Fruit fly (Drosophila melanogaster) whole organism, embryonic: ENCODE results near the gene CG32554.
A peak's percentile ranks its signal among the peaks of the same experiment; 100 is the strongest.

Experiments
- Antp ChIP-seq: fragments of 200-800 bp; sonication (Bioruptor generic); optimal IDR thresholded peaks from 3 replicates; lab custom pipeline; 2016; ENCODE audit warnings: missing biosample characterization, missing genetic modification characterization
- Awh ChIP-seq: fragments of 200-800 bp; sonication (Bioruptor generic); IDR thresholded peaks from 2 replicates; pipeline ENCODE4, ENCODE4 v1.3.6; 2022; ENCODE audit warnings: missing biosample characterization, missing genetic modification characterization
- CG10462 ChIP-seq: fragments of 200-800 bp; sonication (Bioruptor generic); optimal IDR thresholded peaks from 2 replicates; lab custom pipeline; 2016; ENCODE audit warnings: missing biosample characterization, missing genetic modification characterization
- CG11504 ChIP-seq: fragments of 200-800 bp; sonication (Bioruptor generic); optimal IDR thresholded peaks from 3 replicates; lab custom pipeline; 2019; ENCODE audit warnings: missing biosample characterization, mild to moderate bottlenecking, missing genetic modification characterization, moderate library complexity
- CG12219 ChIP-seq: fragments of 200-800 bp; sonication (Bioruptor generic); optimal IDR thresholded peaks from 3 replicates; lab custom pipeline; 2018; ENCODE audit warnings: missing biosample characterization, mild to moderate bottlenecking, missing genetic modification characterization
- CG12236 ChIP-seq: fragments of 200-800 bp; sonication (Bioruptor generic); optimal IDR thresholded peaks from 2 replicates; lab custom pipeline; 2016; ENCODE audit warnings: missing biosample characterization, missing genetic modification characterization
- CG1529 ChIP-seq: fragments of 200-800 bp; sonication (Bioruptor generic); optimal IDR thresholded peaks from 3 replicates; lab custom pipeline; 2018; ENCODE audit warnings: missing biosample characterization, missing genetic modification characterization
- CG1647 ChIP-seq: fragments of 200-800 bp; sonication (Bioruptor generic); optimal IDR thresholded peaks from 3 replicates; lab custom pipeline; 2016; ENCODE audit warnings: missing biosample characterization, missing genetic modification characterization
- CG17568 ChIP-seq: fragments of 200-800 bp; sonication (Bioruptor generic); optimal IDR thresholded peaks from 2 replicates; lab custom pipeline; 2018; ENCODE audit warnings: missing biosample characterization, mild to moderate bottlenecking, missing genetic modification characterization, moderate library complexity
- CG2199 ChIP-seq: fragments of 200-800 bp; sonication (Bioruptor generic); IDR thresholded peaks from 3 replicates; pipeline ENCODE4 v1.3.6; 2022; ENCODE audit warnings: missing biosample characterization, missing genetic modification characterization
- CG2889 ChIP-seq: fragments of 200-800 bp; sonication (Bioruptor generic); IDR thresholded peaks from 3 replicates; pipeline ENCODE4 v1.3.6; 2022; ENCODE audit warnings: missing biosample characterization, missing genetic modification characterization
- CG31365 ChIP-seq: fragments of 200-800 bp; sonication (Bioruptor generic); optimal IDR thresholded peaks from 2 replicates; lab custom pipeline; 2018; ENCODE audit warnings: missing biosample characterization, mild to moderate bottlenecking, missing genetic modification characterization
- CG42726 ChIP-seq: fragments of 200-800 bp; sonication (Bioruptor generic); IDR thresholded peaks from 2 replicates; pipeline ENCODE4 v1.3.6; 2022; ENCODE audit warnings: missing biosample characterization, missing genetic modification characterization; ENCODE audit not compliant: partially characterized antibody
- CG4282 ChIP-seq: fragments of 200-800 bp; sonication (Bioruptor generic); optimal IDR thresholded peaks from 2 replicates; lab custom pipeline; 2016; ENCODE audit warnings: missing biosample characterization, missing genetic modification characterization
- CG4360 ChIP-seq: fragments of 200-800 bp; sonication (Bioruptor generic); IDR thresholded peaks from 2 replicates; pipeline ENCODE4 v1.3.6; 2022; ENCODE audit warnings: missing biosample characterization, missing genetic modification characterization
- CG6654 ChIP-seq: fragments of 200-800 bp; sonication (Bioruptor generic); optimal IDR thresholded peaks from 2 replicates; lab custom pipeline; 2017; ENCODE audit warnings: missing biosample characterization, mild to moderate bottlenecking, missing genetic modification characterization
- CG7372 ChIP-seq: fragments of 200-800 bp; sonication (Bioruptor generic); IDR thresholded peaks from 2 replicates; pipeline ENCODE4 v1.3.6; 2022; ENCODE audit warnings: missing biosample characterization, missing genetic modification characterization
- CG7963 ChIP-seq: fragments of 200-800 bp; sonication (Bioruptor generic); IDR thresholded peaks from 3 replicates; pipeline ENCODE4 v1.3.6; 2022; ENCODE audit warnings: missing biosample characterization, missing genetic modification characterization; ENCODE audit not compliant: partially characterized antibody
- CG8944 ChIP-seq: fragments of 200-800 bp; sonication (Bioruptor generic); optimal IDR thresholded peaks from 3 replicates; lab custom pipeline; 2016; ENCODE audit warnings: missing biosample characterization, missing genetic modification characterization
- CG9817 ChIP-seq: fragments of 200-800 bp; sonication (Bioruptor generic); optimal IDR thresholded peaks from 2 replicates; lab custom pipeline; 2018; ENCODE audit warnings: missing biosample characterization, mild to moderate bottlenecking, missing genetic modification characterization, moderate library complexity
- CG9876 ChIP-seq: fragments of 200-800 bp; sonication (Bioruptor generic); optimal IDR thresholded peaks from 2 replicates; lab custom pipeline; 2016; ENCODE audit warnings: missing biosample characterization, missing genetic modification characterization
- Dp ChIP-seq: fragments of 200-800 bp; sonication (Bioruptor generic); optimal IDR thresholded peaks from 2 replicates; lab custom pipeline; 2018; ENCODE audit warnings: missing biosample characterization, mild to moderate bottlenecking, missing genetic modification characterization, moderate library complexity
- Gsc ChIP-seq: fragments of 200-800 bp; sonication (Bioruptor generic); IDR thresholded peaks from 2 replicates; pipeline ENCODE4 v1.3.6; 2022; ENCODE audit warnings: missing biosample characterization, missing genetic modification characterization
- NC2α ChIP-seq: fragments of 200-800 bp; sonication (Bioruptor generic); optimal IDR thresholded peaks from 2 replicates; lab custom pipeline; 2016; ENCODE audit warnings: missing biosample characterization, missing genetic modification characterization
- NK7.1 ChIP-seq: fragments of 200-800 bp; sonication (Bioruptor generic); optimal IDR thresholded peaks from 3 replicates; lab custom pipeline; 2016; ENCODE audit warnings: missing biosample characterization, missing genetic modification characterization
- NfI ChIP-seq: fragments of 200-800 bp; sonication (Bioruptor generic); optimal IDR thresholded peaks from 3 replicates; lab custom pipeline; 2018; ENCODE audit warnings: missing biosample characterization, mild to moderate bottlenecking, missing genetic modification characterization, moderate library complexity
- Spps ChIP-seq: fragments of 200-800 bp; sonication (Bioruptor generic); optimal IDR thresholded peaks from 2 replicates; lab custom pipeline; 2018; ENCODE audit warnings: missing biosample characterization, mild to moderate bottlenecking, missing genetic modification characterization
- YL-1 ChIP-seq: fragments of 200-800 bp; sonication (Bioruptor generic); optimal IDR thresholded peaks from 3 replicates; lab custom pipeline; 2017; ENCODE audit warnings: missing biosample characterization, mild to moderate bottlenecking, missing genetic modification characterization
- btn ChIP-seq: fragments of 200-800 bp; sonication (Bioruptor generic); optimal IDR thresholded peaks from 2 replicates; lab custom pipeline; 2016; ENCODE audit warnings: missing biosample characterization, missing genetic modification characterization
- cad ChIP-seq: fragments of >200 bp; optimal IDR thresholded peaks from 2 replicates; lab custom pipeline; 2017; ENCODE audit warnings: missing biosample characterization, missing genetic modification characterization
- croc ChIP-seq: fragments of 200-800 bp; sonication (Bioruptor generic); conservative IDR thresholded peaks from 3 replicates; pipeline ENCODE4 v1.3.6; 2022; ENCODE audit warnings: missing biosample characterization, missing genetic modification characterization
- ems ChIP-seq: fragments of 200-800 bp; sonication (Bioruptor generic); optimal IDR thresholded peaks from 3 replicates; lab custom pipeline; 2016; ENCODE audit warnings: missing biosample characterization, missing genetic modification characterization
- en ChIP-seq: fragments of 200-800 bp; sonication (Bioruptor generic); optimal IDR thresholded peaks from 2 replicates; lab custom pipeline; 2016; ENCODE audit warnings: missing biosample characterization, missing genetic modification characterization
- fd96Cb ChIP-seq: fragments of 200-800 bp; sonication (Bioruptor generic); optimal IDR thresholded peaks from 2 replicates; lab custom pipeline; 2018; ENCODE audit warnings: missing biosample characterization, mild to moderate bottlenecking, missing genetic modification characterization, moderate library complexity
- grau ChIP-seq: fragments of 200-800 bp; optimal IDR thresholded peaks from 3 replicates; lab custom pipeline; 2019; ENCODE audit warnings: missing biosample characterization, mild to moderate bottlenecking, missing genetic modification characterization, moderate library complexity
- grn ChIP-seq: fragments of 200-800 bp; sonication (Bioruptor generic); optimal IDR thresholded peaks from 3 replicates; lab custom pipeline; 2017; ENCODE audit warnings: missing biosample characterization, missing genetic modification characterization
- ham ChIP-seq: fragments of 200-800 bp; sonication (Bioruptor generic); IDR thresholded peaks from 2 replicates; pipeline ENCODE4 v1.3.6; 2022; ENCODE audit warnings: missing biosample characterization, missing genetic modification characterization
- her ChIP-seq: fragments of 200-800 bp; sonication (Bioruptor generic); optimal IDR thresholded peaks from 2 replicates; lab custom pipeline; 2016; ENCODE audit warnings: missing biosample characterization, missing genetic modification characterization
- klu ChIP-seq: fragments of 200-800 bp; sonication (Bioruptor generic); IDR thresholded peaks from 2 replicates; pipeline ENCODE4 v1.3.6; 2022; ENCODE audit warnings: missing biosample characterization, missing genetic modification characterization
- lab ChIP-seq: fragments of 200-800 bp; sonication (Bioruptor generic); optimal IDR thresholded peaks from 3 replicates; lab custom pipeline; 2017; ENCODE audit warnings: missing biosample characterization, missing genetic modification characterization, mild to moderate bottlenecking, moderate library complexity, missing genetic modification reagents
- oc ChIP-seq: fragments of 200-800 bp; sonication (Bioruptor generic); optimal IDR thresholded peaks from 2 replicates; lab custom pipeline; 2018; ENCODE audit warnings: missing biosample characterization, mild to moderate bottlenecking, missing genetic modification characterization, moderate library complexity
- pan ChIP-seq, 4 experiments: fragments of >200 bp in 3 of 4; fragments of 200-800 bp in 1 of 4; sonication (Bioruptor generic) in 1 of 4; optimal IDR thresholded peaks in 3 of 4; IDR thresholded peaks in 1 of 4; 2 replicates each; pipeline versions ENCODE4 v1.3.6 to Lab custom; 2017 to 2022; ENCODE audit warnings: missing biosample characterization in 2 of 4, missing genetic modification characterization in 2 of 4, mixed read lengths in 1 of 4
- sens-2 ChIP-seq: fragments of 200-800 bp; sonication (Bioruptor generic); IDR thresholded peaks from 2 replicates; pipeline ENCODE4 v1.3.6; 2022; ENCODE audit warnings: missing biosample characterization, missing genetic modification characterization
- sim ChIP-seq: fragments of 200-800 bp; sonication (Bioruptor generic); IDR thresholded peaks from 2 replicates; pipeline ENCODE4 v1.3.6; 2022; ENCODE audit warnings: missing biosample characterization, missing genetic modification characterization
- sima ChIP-seq: fragments of 200-800 bp; sonication (Bioruptor generic); optimal IDR thresholded peaks from 2 replicates; lab custom pipeline; 2016; ENCODE audit warnings: missing biosample characterization, missing genetic modification characterization
- sna ChIP-seq: fragments of 200-800 bp; sonication (Bioruptor generic); IDR thresholded peaks from 2 replicates; pipeline ENCODE4 v1.3.6; 2022; ENCODE audit warnings: missing biosample characterization, missing genetic modification characterization; ENCODE audit not compliant: partially characterized antibody
- tin ChIP-seq: fragments of 200-800 bp; sonication (Bioruptor generic); optimal IDR thresholded peaks from 3 replicates; lab custom pipeline; 2016; ENCODE audit warnings: missing biosample characterization, missing genetic modification characterization
- toy ChIP-seq: fragments of 200-800 bp; sonication (Bioruptor generic); IDR thresholded peaks from 2 replicates; pipeline ENCODE4 v1.3.6; 2022; ENCODE audit warnings: missing biosample characterization, missing genetic modification characterization

Gene CG32554

dm6 chrX:17881138-17882121 is 28.9 kb upstream of the CG32554 start (continued):
- TF ChIP-seq CG10462 (no peak), Spps (tag; lab: Kevin White, UChicago) (no peak), grn (GFP tag; lab: Kevin White, UChicago) (no peak), NC2α (GFP tag; lab: Kevin White, UChicago) (no peak), ham (GFP tag; lab: Robert Waterston, UW) (0 out of 2 replicates have a peak, but pooled peaks have one; percentile 38), grau (peak; percentile 88), cad (no peak), oc (tag; lab: Kevin White, UChicago) (no peak), CG17568 (GFP tag; lab: Kevin White, UChicago) (no peak), CG9876 (peak; percentile 34), fd96Cb (tag; lab: Kevin White, UChicago) (peak; percentile 37), CG1647 (GFP tag; lab: Kevin White, UChicago) (peak; percentile 47), sna (GFP tag; lab: Robert Waterston, UW) (no peak), croc (no peak), CG31365 (tag; lab: Kevin White, UChicago) (peak; percentile 25), Gsc (GFP tag; lab: Robert Waterston, UW) (no peak), CG2889 (GFP tag; lab: Robert Waterston, UW) (0 out of 3 replicates have a peak, but pooled peaks have one; percentile 27), btn (GFP tag; lab: Kevin White, UChicago) (no peak), CG8944 (GFP tag; lab: Kevin White, UChicago) (peak; percentile 43), lab (GFP tag; lab: Kevin White, UChicago) (peak; percentile 76), sima (no peak), CG12219 (GFP tag; lab: Kevin White, UChicago) (peak; percentile 21), ems (GFP tag; lab: Kevin White, UChicago) (peak; percentile 23), CG7372 (GFP tag; lab: Robert Waterston, UW) (no peak), CG1529 (GFP tag; lab: Kevin White, UChicago) (no peak), klu (GFP tag; lab: Robert Waterston, UW) (no peak), CG7963 (GFP tag; lab: Robert Waterston, UW) (no peak)

dm6 chrX:17880269-17880889 is 27.9 kb upstream of the CG32554 start:
- TF ChIP-seq NK7.1 (peak; percentile 93), CG2199 (GFP tag; lab: Robert Waterston, UW) (no peak), CG12236 (peak; percentile 88), Antp (peak; percentile 96), YL-1 (GFP tag; lab: Kevin White, UChicago) (peak; percentile 78), CG11504 (tag; lab: Kevin White, UChicago) (peak; percentile 94), toy (GFP tag; lab: Robert Waterston, UW) (peak; percentile 91), her (peak; percentile 90), sim (GFP tag; lab: Robert Waterston, UW) (peak; percentile 70; the same call in 1 of the 2 replicates), NfI (peak; percentile 97), Dp (peak; percentile 14), CG9817 (tag; lab: Kevin White, UChicago) (peak; percentile 98), Awh (GFP tag; lab: Robert Waterston, UW) (peak; percentile 92), sens-2 (peak; percentile 88), pan (optimal IDR thresholded peaks at IDR 0.05; lab: Kevin White, UChicago) (no peak), pan (GFP tag; optimal IDR thresholded peaks at IDR 0.05 in 1 of 2, IDR thresholded peaks at IDR 0.05 in 1 of 2) (peak in 1 of 2 experiments; percentile 97), CG42726 (GFP tag; lab: Robert Waterston, UW) (no peak), CG4360 (peak; percentile 71; the same call in 1 of the 2 replicates), CG6654 (GFP tag; lab: Kevin White, UChicago) (peak; percentile 81), CG4282 (GFP tag; lab: Kevin White, UChicago) (peak; percentile 66), en (GFP tag; lab: Kevin White, UChicago) (peak; percentile 88), tin (GFP tag; lab: Kevin White, UChicago) (peak; percentile 90)
